Worm (Caenorhabditis elegans): ENCODE results near the gene B0496.1.

The B0496.1 gene

DNA sequence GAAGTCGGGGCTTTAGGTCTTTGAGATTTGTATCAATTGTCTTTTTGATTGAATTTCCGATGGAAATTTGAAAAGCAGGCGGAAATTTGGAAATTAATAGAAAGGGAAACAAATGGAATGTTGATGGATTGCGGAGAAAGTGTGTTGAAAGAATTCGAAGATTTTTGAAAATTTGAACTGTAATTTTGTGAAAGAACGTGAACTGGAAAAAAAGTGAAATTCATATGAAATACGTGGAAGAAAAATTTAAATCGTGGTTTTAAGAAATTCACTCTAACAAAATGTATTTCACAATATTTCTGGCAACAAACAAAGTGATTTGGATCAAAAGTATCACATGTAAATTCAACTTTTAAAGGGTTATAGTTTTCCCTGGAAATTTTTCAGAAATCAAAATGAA lies at the start of gene B0496.1:
TSS of gene B0496.1 (plus strand) at position 301 of the 400 bp plus-strand sequence.
- TF ChIP-seq ref-1 (GFP tag; conservative IDR thresholded peaks at IDR 0.05) (no peak), tab-1 (GFP tag; IDR thresholded peaks at IDR 0.05) (no peak), ztf-29 (GFP tag; IDR thresholded peaks at IDR 0.05) (no peak), cog-1 (tag; optimal IDR thresholded peaks at IDR 0.05) (no peak), med-1 (GFP tag; optimal IDR thresholded peaks at IDR 0.05; ENCODE audit: insufficient read depth) (no peak), flt-1 (GFP tag; IDR thresholded peaks at IDR 0.05) (no peak), T22C8.4 (GFP tag; IDR thresholded peaks at IDR 0.05) (no peak), ztf-23 (GFP tag; IDR thresholded peaks at IDR 0.05) (no peak), klf-2 (GFP tag; conservative IDR thresholded peaks at IDR 0.05) (no peak)

DNA sequence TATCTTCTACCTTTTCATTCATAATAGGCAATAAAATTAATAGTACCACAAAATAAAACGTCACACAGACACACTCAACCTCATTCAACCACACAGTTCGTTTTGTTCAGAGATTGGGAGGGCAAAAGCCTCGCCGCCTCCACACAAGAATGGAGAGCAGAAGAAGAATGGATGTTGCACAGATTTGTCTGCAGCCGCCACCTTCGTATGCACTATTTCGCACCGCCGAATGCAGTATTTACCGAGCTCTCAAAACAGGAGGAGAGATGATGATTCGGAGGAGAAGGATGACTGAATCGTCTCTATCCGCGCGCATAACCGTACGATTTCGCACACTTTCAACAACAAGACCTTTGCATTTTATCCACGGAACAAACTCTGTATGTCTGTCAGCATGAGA lies 48.6 kb upstream of the B0496.1 start:
- no peak for TF ChIP-seq tab-1 (GFP tag; IDR thresholded peaks at IDR 0.05)
- TF ChIP-seq cog-1 (tag; optimal IDR thresholded peaks at IDR 0.05) = no peak
- TF ChIP-seq T22C8.4 (GFP tag; IDR thresholded peaks at IDR 0.05) = no peak
- no peak for TF ChIP-seq ref-1 (GFP tag; conservative IDR thresholded peaks at IDR 0.05)
- TF ChIP-seq klf-2 (GFP tag; conservative IDR thresholded peaks at IDR 0.05) = no peak
- no peak for TF ChIP-seq ztf-23 (GFP tag; IDR thresholded peaks at IDR 0.05)
- no peak for TF ChIP-seq flt-1 (GFP tag; IDR thresholded peaks at IDR 0.05)
- no peak for TF ChIP-seq ztf-29 (GFP tag; IDR thresholded peaks at IDR 0.05)
- TF ChIP-seq med-1 (GFP tag; optimal IDR thresholded peaks at IDR 0.05; ENCODE audit: insufficient read depth) = no peak

DNA sequence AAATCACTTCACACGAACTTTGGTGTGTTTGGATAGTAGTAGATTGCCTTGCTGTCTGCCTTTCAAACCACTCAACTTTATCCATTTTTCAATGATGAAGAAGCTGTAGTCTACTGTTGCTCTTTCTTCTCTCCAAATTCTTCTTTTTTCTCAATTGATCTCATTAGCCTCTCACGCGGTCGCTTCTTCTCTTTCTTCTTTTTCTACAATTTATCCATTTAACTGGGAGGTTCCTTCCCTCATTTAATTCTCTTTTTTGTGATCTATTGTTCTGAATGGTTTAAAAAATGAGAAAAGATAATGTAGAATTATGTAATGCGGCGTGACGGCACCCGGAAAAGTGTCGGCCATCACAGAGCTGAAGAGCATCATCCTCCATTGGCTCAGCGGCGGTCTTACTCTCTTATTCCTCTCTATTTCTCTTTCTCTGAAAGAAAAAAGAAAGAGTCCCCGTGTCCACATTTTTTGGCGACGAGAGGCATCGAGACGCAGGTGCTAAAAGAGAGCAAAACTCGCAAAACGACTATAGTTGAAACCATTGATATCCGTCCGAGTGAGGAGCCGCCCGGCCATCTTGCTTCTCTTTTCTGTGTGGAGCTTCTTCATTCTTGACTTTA lies 45.5 kb upstream of the B0496.1 start:
- no peak for TF ChIP-seq T22C8.4 (GFP tag; IDR thresholded peaks at IDR 0.05)
- no peak for TF ChIP-seq ref-1 (GFP tag; conservative IDR thresholded peaks at IDR 0.05)
- TF ChIP-seq flt-1 (GFP tag; IDR thresholded peaks at IDR 0.05) = no peak
- TF ChIP-seq ztf-29 (GFP tag; IDR thresholded peaks at IDR 0.05) = no peak
- TF ChIP-seq ztf-23 (GFP tag; IDR thresholded peaks at IDR 0.05) = no peak
- no peak for TF ChIP-seq med-1 (GFP tag; optimal IDR thresholded peaks at IDR 0.05; ENCODE audit: insufficient read depth)
- no peak for TF ChIP-seq cog-1 (tag; optimal IDR thresholded peaks at IDR 0.05)
- no peak for TF ChIP-seq tab-1 (GFP tag; IDR thresholded peaks at IDR 0.05)
- TF ChIP-seq klf-2 (GFP tag; conservative IDR thresholded peaks at IDR 0.05) = no peak

DNA sequence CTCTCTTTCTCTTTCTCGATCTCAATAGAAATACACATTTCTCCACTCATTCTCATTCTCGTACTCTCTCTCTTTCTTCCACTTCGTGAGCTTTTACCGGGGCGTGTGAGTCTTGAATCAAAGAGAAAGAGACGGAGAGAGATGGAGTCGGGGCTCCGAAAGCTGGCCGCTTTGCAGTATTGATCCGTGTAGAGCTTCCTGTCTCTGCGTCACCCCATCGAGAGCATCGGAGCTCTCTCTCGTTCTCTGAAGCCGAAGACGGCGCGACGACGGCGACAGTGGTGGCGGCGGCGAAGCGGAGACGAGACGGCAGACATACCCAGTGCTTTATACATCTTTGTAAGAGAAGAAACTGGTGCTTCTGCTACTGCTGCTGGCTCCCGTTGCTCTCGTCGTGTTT lies 44.0 kb upstream of the B0496.1 start:
- TF ChIP-seq T22C8.4 (GFP tag; IDR thresholded peaks at IDR 0.05) (peak; percentile 81), ztf-23 (GFP tag; IDR thresholded peaks at IDR 0.05) (no peak), cog-1 (tag; optimal IDR thresholded peaks at IDR 0.05) (peak; percentile 36), klf-2 (GFP tag; conservative IDR thresholded peaks at IDR 0.05) (no peak)

DNA sequence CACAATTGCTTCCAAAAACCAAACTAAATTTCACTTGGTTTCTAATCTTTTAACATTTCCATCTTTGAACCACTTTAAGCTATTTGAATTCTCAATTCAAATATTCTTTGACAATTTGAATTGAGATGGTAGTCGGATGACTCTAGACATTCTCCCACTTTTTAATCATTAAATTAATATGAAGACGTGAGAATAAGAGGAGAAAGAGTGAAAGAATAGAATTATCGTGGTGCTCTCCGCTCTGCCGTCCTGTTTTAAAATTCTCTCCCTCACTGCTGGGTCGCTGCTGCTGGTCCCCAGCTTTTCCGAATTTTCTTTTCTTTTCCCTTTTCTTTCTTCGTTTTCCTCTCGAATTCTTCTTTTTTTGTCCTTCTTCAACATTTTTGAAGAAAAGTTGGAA lies 42.7 kb upstream of the B0496.1 start:
- TF ChIP-seq tab-1 (GFP tag; IDR thresholded peaks at IDR 0.05) = no peak
- TF ChIP-seq ref-1 (GFP tag; conservative IDR thresholded peaks at IDR 0.05) = no peak
- TF ChIP-seq T22C8.4 (GFP tag; IDR thresholded peaks at IDR 0.05) = no peak
- no peak for TF ChIP-seq ztf-23 (GFP tag; IDR thresholded peaks at IDR 0.05)
- TF ChIP-seq cog-1 (tag; optimal IDR thresholded peaks at IDR 0.05) = no peak

DNA sequence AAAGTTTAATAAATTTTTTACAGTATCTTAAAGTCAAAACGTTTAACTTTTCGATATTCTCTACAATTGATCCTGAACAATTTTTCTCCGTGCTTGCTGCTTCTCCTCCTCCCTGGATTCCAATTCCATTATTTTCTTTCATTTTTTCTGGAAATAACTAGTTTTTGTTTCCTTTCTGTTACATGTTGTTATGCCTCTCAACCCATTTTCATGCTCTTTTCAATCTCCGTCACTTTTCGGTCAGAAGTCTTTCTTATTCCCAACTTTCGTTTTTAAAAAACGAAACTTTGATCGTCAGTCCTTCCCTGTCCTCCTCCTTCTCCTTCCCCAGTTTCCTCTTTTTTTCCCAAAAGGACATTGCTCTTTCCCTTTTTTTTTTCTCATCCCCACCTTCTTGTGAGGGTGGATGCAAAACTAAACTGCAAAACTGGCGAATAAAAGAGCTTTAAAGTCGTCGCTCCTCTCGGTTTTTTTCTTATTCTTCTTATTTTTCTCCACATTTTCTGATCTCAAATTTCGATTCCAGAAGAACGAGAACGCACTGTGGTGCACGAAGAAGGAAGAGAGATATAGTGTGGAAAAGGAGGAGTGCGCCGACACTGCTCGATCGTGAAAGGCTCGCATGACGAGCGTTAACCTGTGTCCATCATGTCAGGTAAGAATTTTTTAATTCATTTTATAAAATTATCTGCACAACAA lies 41.0 kb upstream of the B0496.1 start, which contains the start of the genes C48A7.16 and egl-19:
TSS of gene C48A7.16 (plus strand) at position 544 of the 699 bp plus-strand sequence.
TSS of gene egl-19 (plus strand) at position 649 of the 699 bp plus-strand sequence.
- TF ChIP-seq T22C8.4 (GFP tag; IDR thresholded peaks at IDR 0.05) = no peak
- TF ChIP-seq ref-1 (GFP tag; conservative IDR thresholded peaks at IDR 0.05) = no peak
- TF ChIP-seq flt-1 (GFP tag; IDR thresholded peaks at IDR 0.05) = no peak
- no peak for TF ChIP-seq med-1 (GFP tag; optimal IDR thresholded peaks at IDR 0.05; ENCODE audit: insufficient read depth)
- no peak for TF ChIP-seq ztf-29 (GFP tag; IDR thresholded peaks at IDR 0.05)
- TF ChIP-seq tab-1 (GFP tag; IDR thresholded peaks at IDR 0.05) = no peak
- TF ChIP-seq ztf-23 (GFP tag; IDR thresholded peaks at IDR 0.05) = no peak
- TF ChIP-seq cog-1 (tag; optimal IDR thresholded peaks at IDR 0.05) = no peak
- TF ChIP-seq klf-2 (GFP tag; conservative IDR thresholded peaks at IDR 0.05) = no peak

DNA sequence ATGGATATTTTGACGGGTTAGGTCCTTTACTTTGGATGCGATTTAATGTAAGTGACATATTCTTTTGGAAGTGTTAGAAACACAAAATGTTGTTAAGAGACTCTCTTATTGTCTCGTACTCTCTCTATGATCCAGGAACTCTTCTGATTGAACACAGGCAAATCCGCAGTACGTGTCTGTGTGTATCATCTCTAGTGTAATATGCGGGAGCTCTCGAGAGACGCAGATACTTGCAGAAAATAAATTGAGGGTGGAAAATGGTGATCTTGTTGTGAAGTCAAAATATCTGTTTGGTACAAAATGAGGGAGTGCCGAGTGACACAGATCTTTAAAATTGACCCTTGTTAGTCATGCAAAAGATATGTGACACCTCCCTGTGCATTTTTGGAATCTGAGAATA lies 39.4 kb upstream of the B0496.1 start:
- TF ChIP-seq T22C8.4 (GFP tag; IDR thresholded peaks at IDR 0.05) = no peak
- TF ChIP-seq flt-1 (GFP tag; IDR thresholded peaks at IDR 0.05) = no peak
- TF ChIP-seq klf-2 (GFP tag; conservative IDR thresholded peaks at IDR 0.05) = no peak
- no peak for TF ChIP-seq tab-1 (GFP tag; IDR thresholded peaks at IDR 0.05)
- TF ChIP-seq ztf-29 (GFP tag; IDR thresholded peaks at IDR 0.05) = no peak

DNA sequence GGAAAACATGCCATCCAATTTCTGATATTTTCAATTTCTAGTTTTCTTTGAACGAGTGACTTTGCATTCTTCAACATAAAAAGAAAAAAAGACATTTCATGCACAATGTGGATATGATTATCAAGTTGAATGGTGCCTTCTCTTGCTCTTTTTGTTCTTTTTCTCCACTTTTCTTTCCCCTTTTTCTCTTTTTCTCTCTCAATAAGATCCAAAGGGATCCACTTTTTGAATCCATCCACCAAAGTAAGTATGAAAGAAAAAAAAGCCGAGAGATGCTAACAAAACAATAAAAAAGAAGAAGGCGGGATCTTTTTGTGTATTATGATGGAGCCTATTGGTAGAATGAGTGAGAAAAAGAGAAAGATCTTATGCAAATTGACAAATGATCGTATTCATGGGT lies 38.8 kb upstream of the B0496.1 start:
- TF ChIP-seq med-1 (GFP tag; optimal IDR thresholded peaks at IDR 0.05; ENCODE audit: insufficient read depth) (no peak), T22C8.4 (GFP tag; IDR thresholded peaks at IDR 0.05) (no peak)

DNA sequence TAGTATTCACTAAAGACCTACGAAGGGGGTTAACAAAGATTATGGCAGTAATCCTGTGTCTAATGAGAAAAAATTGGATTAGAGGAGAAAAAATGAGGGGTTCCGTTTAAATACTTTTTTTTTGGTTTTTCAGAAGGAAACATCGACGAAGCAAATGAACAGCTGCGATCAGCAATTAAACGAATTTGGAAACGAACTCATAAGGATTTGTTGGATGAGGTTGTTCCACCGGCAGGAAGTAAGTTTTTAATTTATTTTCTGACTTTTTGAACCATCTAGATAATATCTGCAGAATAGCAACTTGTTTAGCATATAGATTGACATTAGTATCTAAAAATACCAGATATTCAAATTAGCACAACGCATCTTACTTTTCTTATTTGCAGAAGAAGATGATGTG lies 32.5 kb upstream of the B0496.1 start:
- no peak for TF ChIP-seq tab-1 (GFP tag; IDR thresholded peaks at IDR 0.05)
- TF ChIP-seq flt-1 (GFP tag; IDR thresholded peaks at IDR 0.05) = no peak
- TF ChIP-seq med-1 (GFP tag; optimal IDR thresholded peaks at IDR 0.05; ENCODE audit: insufficient read depth) = no peak
- TF ChIP-seq klf-2 (GFP tag; conservative IDR thresholded peaks at IDR 0.05) = no peak
- no peak for TF ChIP-seq ref-1 (GFP tag; conservative IDR thresholded peaks at IDR 0.05)

DNA sequence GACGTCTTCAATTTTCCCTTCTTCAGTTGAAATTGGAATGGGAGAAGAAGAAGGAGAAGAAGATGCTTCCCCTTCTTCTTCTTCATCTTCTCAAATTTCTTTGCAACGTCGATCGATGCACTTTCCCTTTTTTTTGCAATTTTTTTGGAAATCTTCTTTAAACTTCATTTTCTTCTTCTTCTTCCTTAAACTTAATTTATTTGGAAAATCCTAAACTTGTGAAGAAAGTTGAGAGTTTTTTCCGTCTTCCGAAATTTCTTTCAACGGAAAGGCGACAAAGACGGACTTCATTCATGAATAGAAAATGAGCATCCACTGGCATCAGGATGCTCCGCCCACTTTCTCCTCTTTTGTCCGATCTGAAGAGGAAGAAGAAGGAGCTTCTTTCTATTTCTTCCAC lies 31.9 kb upstream of the B0496.1 start:
- no peak for TF ChIP-seq cog-1 (tag; optimal IDR thresholded peaks at IDR 0.05)
- TF ChIP-seq ztf-29 (GFP tag; IDR thresholded peaks at IDR 0.05) = no peak
- TF ChIP-seq klf-2 (GFP tag; conservative IDR thresholded peaks at IDR 0.05) = no peak
- no peak for TF ChIP-seq ztf-23 (GFP tag; IDR thresholded peaks at IDR 0.05)
- no peak for TF ChIP-seq ref-1 (GFP tag; conservative IDR thresholded peaks at IDR 0.05)
- TF ChIP-seq med-1 (GFP tag; optimal IDR thresholded peaks at IDR 0.05; ENCODE audit: insufficient read depth) = no peak
- TF ChIP-seq tab-1 (GFP tag; IDR thresholded peaks at IDR 0.05) = no peak
- no peak for TF ChIP-seq flt-1 (GFP tag; IDR thresholded peaks at IDR 0.05)
- TF ChIP-seq T22C8.4 (GFP tag; IDR thresholded peaks at IDR 0.05) = no peak

All from whole organism, midembryonic.